Worm (Caenorhabditis elegans) whole organism, L1 larva: ENCODE data around the gene msp-31.

Experiments used
- skn-1 ChIP-seq: fragments of 150-350 bp; optimal IDR thresholded peaks from 2 replicates; lab custom pipeline; 2014; ENCODE audit warnings: missing biosample characterization, missing genetic modification characterization
- unc-130 ChIP-seq: fragments of 150-350 bp; optimal IDR thresholded peaks from 2 replicates; lab custom pipeline; 2017; ENCODE audit warnings: missing biosample characterization, missing genetic modification characterization, inconsistent platforms
- unc-62 ChIP-seq: fragments of 150-350 bp; optimal IDR thresholded peaks from 2 replicates; lab custom pipeline; 2014; ENCODE audit warnings: missing biosample characterization, missing genetic modification reagents, missing genetic modification characterization

DNA sequence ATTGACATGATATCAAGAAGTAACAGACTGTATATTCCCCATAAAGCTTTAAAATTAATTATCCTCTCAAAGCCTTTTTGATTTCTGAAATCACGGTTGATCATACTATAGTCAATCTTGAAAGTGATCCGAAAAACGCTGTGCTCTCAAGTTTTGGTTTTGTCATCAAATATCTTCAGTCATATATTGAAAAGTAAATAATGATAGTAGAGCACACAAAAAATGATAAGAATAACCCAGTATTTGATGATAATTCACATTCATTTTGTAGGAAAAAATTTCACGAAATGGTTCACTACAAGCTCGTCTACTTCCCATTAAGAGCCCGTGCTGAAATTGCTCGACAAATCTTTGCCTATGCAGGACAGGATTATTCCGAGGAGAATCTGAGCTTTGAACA lies 36.7 kb downstream of the msp-31 start, which contains the start of gene gst-6:
- no peak for TF ChIP-seq unc-62 (GFP tag; lab: Kevin White, UChicago)
- TF ChIP-seq skn-1 (tag; lab: Kevin White, UChicago), result no peak
- no peak for TF ChIP-seq unc-130 (tag; lab: Kevin White, UChicago)
